Fruit fly (Drosophila melanogaster): ENCODE results near the gene RpS5a.

The RpS5a gene

dm6 chrX:17175558-17176189, 27.6 kb upstream of the RpS5a start (continued):
- TF ChIP-seq CG11093 (GFP tag; IDR thresholded peaks at IDR 0.05), result no peak
- TF ChIP-seq slbo (GFP tag; IDR thresholded peaks at IDR 0.05), result peak; percentile 62; the same call in 1 of the 2 replicates
- no peak for TF ChIP-seq Fer1 (GFP tag; optimal IDR thresholded peaks at IDR 0.05)
- no peak for TF ChIP-seq CG1024 (GFP tag; IDR thresholded peaks at IDR 0.05)
- peak; percentile 42; the same call in 1 of the 3 replicates for TF ChIP-seq Mrtf (GFP tag; IDR thresholded peaks at IDR 0.05)
- no peak for TF ChIP-seq crp (GFP tag; optimal IDR thresholded peaks at IDR 0.05)
- TF ChIP-seq crc (GFP tag; optimal IDR thresholded peaks at IDR 0.05), result no peak
- peak; percentile 68; the same call in 1 of the 3 replicates for TF ChIP-seq Dbx (GFP tag; IDR thresholded peaks at IDR 0.05)
- TF ChIP-seq Sin3A (optimal IDR thresholded peaks at IDR 0.05), result no peak
- no peak for TF ChIP-seq cg (GFP tag; optimal IDR thresholded peaks at IDR 0.05)
- no peak for TF ChIP-seq Ssrp (tag; optimal IDR thresholded peaks at IDR 0.05)
- no peak for TF ChIP-seq Doc3 (GFP tag; IDR thresholded peaks at IDR 0.05; ENCODE audit: partially characterized antibody)
- no peak for TF ChIP-seq dati (GFP tag; IDR thresholded peaks at IDR 0.05)
- TF ChIP-seq MBD-R2 (GFP tag; IDR thresholded peaks at IDR 0.05), result no peak
- TF ChIP-seq eve (GFP tag; optimal IDR thresholded peaks at IDR 0.05), result no peak
- TF ChIP-seq Hand (GFP tag; optimal IDR thresholded peaks at IDR 0.05), result no peak
- TF ChIP-seq corto (GFP tag; optimal IDR thresholded peaks at IDR 0.05), result no peak
- no peak for TF ChIP-seq btn (GFP tag; optimal IDR thresholded peaks at IDR 0.05)
- no peak for TF ChIP-seq dm (GFP tag; optimal IDR thresholded peaks at IDR 0.05)
- no peak for TF ChIP-seq CG12769 (tag; optimal IDR thresholded peaks at IDR 0.05)
- TF ChIP-seq CG12391 (tag; optimal IDR thresholded peaks at IDR 0.05), result peak; percentile 14
- peak; percentile 41 for TF ChIP-seq CG10267 (tag; optimal IDR thresholded peaks at IDR 0.05)
- TF ChIP-seq ab (GFP tag; optimal IDR thresholded peaks at IDR 0.05), result no peak
- TF ChIP-seq CG17912 (GFP tag; optimal IDR thresholded peaks at IDR 0.05), result no peak
- TF ChIP-seq hb (GFP tag; IDR thresholded peaks at IDR 0.05; ENCODE audit: partially characterized antibody), result no peak
- TF ChIP-seq E2f1 (GFP tag; IDR thresholded peaks at IDR 0.05), result no peak
- TF ChIP-seq NFAT (GFP tag; IDR thresholded peaks at IDR 0.05), result peak; percentile 68; the same call in 1 of the 2 replicates
- TF ChIP-seq tx (GFP tag; optimal IDR thresholded peaks at IDR 0.05), result peak; percentile 4
- no peak for TF ChIP-seq Oli (tag; optimal IDR thresholded peaks at IDR 0.05)
- TF ChIP-seq CG31441 (GFP tag; IDR thresholded peaks at IDR 0.05), result 0 out of 2 replicates have a peak, but pooled peaks have one; percentile 14
- TF ChIP-seq CG17186 (GFP tag; optimal IDR thresholded peaks at IDR 0.05), result no peak
- TF ChIP-seq zen2 (GFP tag; IDR thresholded peaks at IDR 0.05; ENCODE audit: partially characterized antibody), result no peak
- TF ChIP-seq CG43689 (GFP tag; IDR thresholded peaks at IDR 0.05), result no peak
- no peak for TF ChIP-seq lov (optimal IDR thresholded peaks at IDR 0.05)
- TF ChIP-seq lov (GFP tag; IDR thresholded peaks at IDR 0.05), result no peak
- no peak for TF ChIP-seq MESR4 (GFP tag; optimal IDR thresholded peaks at IDR 0.05)
- no peak for TF ChIP-seq CG7745 (tag; optimal IDR thresholded peaks at IDR 0.05)
- TF ChIP-seq Jarid2 (GFP tag; optimal IDR thresholded peaks at IDR 0.05), result no peak
- no peak for TF ChIP-seq YL-1 (GFP tag; optimal IDR thresholded peaks at IDR 0.05)
- no peak for TF ChIP-seq CG9215 (GFP tag; IDR thresholded peaks at IDR 0.05)
- no peak for TF ChIP-seq Dref (GFP tag; IDR thresholded peaks at IDR 0.05)
- TF ChIP-seq sd (tag; optimal IDR thresholded peaks at IDR 0.05), result no peak
- peak; percentile 18 for TF ChIP-seq CG13424 (tag; optimal IDR thresholded peaks at IDR 0.05)
- no peak for TF ChIP-seq Kr (GFP tag; optimal IDR thresholded peaks at IDR 0.05)
- no peak for TF ChIP-seq CG6254 (GFP tag; optimal IDR thresholded peaks at IDR 0.05)

All from whole organism, embryonic.